Worm (Caenorhabditis elegans) whole organism, young adult: ENCODE data around the gene nhr-154.

Source experiments
- B0336.3 ChIP-seq: fragments of 200-800 bp; sonication (Bioruptor generic); IDR thresholded peaks from 2 replicates; pipeline ENCODE4 v1.3.6; 2022; ENCODE audit warnings: missing genetic modification characterization, missing compliant biosample characterization
- C17E4.6 ChIP-seq: fragments of 200-800 bp; sonication (Bioruptor generic); IDR thresholded peaks from 2 replicates; pipeline ENCODE4 v1.3.6; 2022; ENCODE audit warnings: missing genetic modification reagents, missing genetic modification characterization, missing compliant biosample characterization
- D2030.7 ChIP-seq: fragments of 200-800 bp; sonication (Bioruptor generic); IDR thresholded peaks from 2 replicates; pipeline ENCODE4 v1.3.6; 2022; ENCODE audit warnings: missing genetic modification reagents, missing genetic modification characterization, missing compliant biosample characterization
- F23B12.7 ChIP-seq: sonication (generic microtip); optimal IDR thresholded peaks from 2 replicates; lab custom pipeline; 2017; ENCODE audit warnings: missing genetic modification characterization, mild to moderate bottlenecking, missing compliant biosample characterization, antibody characterized with exemption, moderate library complexity; ENCODE audit not compliant: insufficient read depth
- F37B4.10 ChIP-seq: fragments of 200-800 bp; sonication (Bioruptor generic); IDR thresholded peaks from 2 replicates; pipeline ENCODE4 v1.3.6; 2022; ENCODE audit warnings: missing genetic modification characterization, missing compliant biosample characterization
- F55B11.4 ChIP-seq: sonication (generic microtip); optimal IDR thresholded peaks from 2 replicates; lab custom pipeline; 2016; ENCODE audit warnings: missing compliant biosample characterization, missing genetic modification characterization, borderline replicate concordance; ENCODE audit not compliant: insufficient read depth
- F57C9.4 ChIP-seq: sonication (generic microtip); optimal IDR thresholded peaks from 2 replicates; lab custom pipeline; 2017; ENCODE audit warnings: mild to moderate bottlenecking, missing genetic modification characterization, missing compliant biosample characterization
- T07F8.4 ChIP-seq: sonication (generic microtip); optimal IDR thresholded peaks from 2 replicates; lab custom pipeline; 2016; ENCODE audit warnings: mild to moderate bottlenecking, missing genetic modification characterization, moderate library complexity, missing compliant biosample characterization
- Y53G8AR.9 ChIP-seq: fragments of 200-800 bp; sonication (Bioruptor generic); conservative IDR thresholded peaks from 2 replicates; pipeline ENCODE4 v1.3.6; 2022; ENCODE audit warnings: missing genetic modification reagents, missing genetic modification characterization, missing compliant biosample characterization
- ZK185.1 ChIP-seq: sonication (generic microtip); optimal IDR thresholded peaks from 2 replicates; lab custom pipeline; 2016; ENCODE audit warnings: mild to moderate bottlenecking, missing genetic modification characterization, missing compliant biosample characterization; ENCODE audit not compliant: poor library complexity, severe bottlenecking
- aptf-3 ChIP-seq: fragments of 200-800 bp; sonication (Bioruptor generic); IDR thresholded peaks from 2 replicates; pipeline ENCODE4 v1.3.6; 2022; ENCODE audit warnings: missing genetic modification characterization, missing compliant biosample characterization
- ccch-3 ChIP-seq: fragments of 200-800 bp; sonication (Bioruptor generic); optimal IDR thresholded peaks from 2 replicates; lab custom pipeline; 2018; ENCODE audit warnings: mild to moderate bottlenecking, missing genetic modification characterization, missing compliant biosample characterization
- ceh-40 ChIP-seq: fragments of 200-800 bp; sonication (Bioruptor generic); IDR thresholded peaks from 2 replicates; pipeline ENCODE4 v1.3.6; 2022; ENCODE audit warnings: missing genetic modification characterization, missing compliant biosample characterization
- ceh-91 ChIP-seq: fragments of 200-800 bp; sonication (Bioruptor generic); IDR thresholded peaks from 2 replicates; pipeline ENCODE4 v1.3.6; 2022; ENCODE audit warnings: missing genetic modification reagents, missing genetic modification characterization, missing compliant biosample characterization
- efl-1 ChIP-seq: fragments of 150-350 bp; optimal IDR thresholded peaks from 2 replicates; lab custom pipeline; 2014; ENCODE audit warnings: missing biosample characterization, missing genetic modification reagents, missing genetic modification characterization
- fkh-3 ChIP-seq: sonication (generic microtip); optimal IDR thresholded peaks from 2 replicates; lab custom pipeline; 2016; ENCODE audit warnings: mild to moderate bottlenecking, missing genetic modification characterization, missing compliant biosample characterization
- hmg-1.2 ChIP-seq: fragments of 200-800 bp; sonication (Bioruptor generic); IDR thresholded peaks from 2 replicates; pipeline ENCODE4 v1.3.6; 2022; ENCODE audit warnings: missing genetic modification reagents, missing genetic modification characterization, missing compliant biosample characterization
- lin-54 ChIP-seq: fragments of 200-800 bp; sonication (Bioruptor generic); optimal IDR thresholded peaks from 2 replicates; lab custom pipeline; 2018; ENCODE audit warnings: mild to moderate bottlenecking, missing genetic modification characterization, missing compliant biosample characterization
- lsy-27 ChIP-seq: sonication (generic microtip); optimal IDR thresholded peaks from 2 replicates; lab custom pipeline; 2017; ENCODE audit warnings: missing genetic modification characterization, mild to moderate bottlenecking, missing compliant biosample characterization, antibody characterized with exemption, missing genotype, borderline replicate concordance; ENCODE audit not compliant: insufficient read depth
- madf-3 ChIP-seq: fragments of 200-800 bp; sonication (Bioruptor generic); IDR thresholded peaks from 2 replicates; pipeline ENCODE4 v1.3.6; 2022; ENCODE audit warnings: missing genetic modification reagents, missing genetic modification characterization, missing compliant biosample characterization
- nfya-1 ChIP-seq: sonication (generic microtip); optimal IDR thresholded peaks from 2 replicates; lab custom pipeline; 2017; ENCODE audit warnings: antibody characterized with exemption, missing compliant biosample characterization, missing genetic modification characterization, borderline replicate concordance; ENCODE audit not compliant: insufficient read depth
- nhr-80 ChIP-seq: sonication (generic microtip); optimal IDR thresholded peaks from 2 replicates; lab custom pipeline; 2016; ENCODE audit warnings: missing genetic modification characterization, missing compliant biosample characterization
- rcor-1 ChIP-seq: fragments of 200-800 bp; sonication (Bioruptor generic); IDR thresholded peaks from 2 replicates; pipeline ENCODE4 v1.3.6; 2022; ENCODE audit warnings: missing genetic modification reagents, missing genetic modification characterization, missing compliant biosample characterization
- repo-1 ChIP-seq: sonication (generic microtip); optimal IDR thresholded peaks from 2 replicates; lab custom pipeline; 2017; ENCODE audit warnings: mild to moderate bottlenecking, missing genetic modification characterization, missing compliant biosample characterization
- sea-2 ChIP-seq: fragments of 200-800 bp; sonication (Bioruptor generic); IDR thresholded peaks from 2 replicates; pipeline ENCODE4 v1.3.6; 2022; ENCODE audit warnings: missing genetic modification characterization, missing compliant biosample characterization
- tbp1 ChIP-seq: fragments of 200-800 bp; sonication (Bioruptor generic); optimal IDR thresholded peaks from 2 replicates; lab custom pipeline; 2018; ENCODE audit warnings: mild to moderate bottlenecking, missing genetic modification characterization, missing compliant biosample characterization
- tlf-1 ChIP-seq: fragments of 200-800 bp; sonication (Bioruptor generic); optimal IDR thresholded peaks from 2 replicates; lab custom pipeline; 2018; ENCODE audit warnings: mild to moderate bottlenecking, missing genetic modification characterization, missing compliant biosample characterization
- unc-62 ChIP-seq: fragments of 150-350 bp; optimal IDR thresholded peaks from 2 replicates; lab custom pipeline; 2014; ENCODE audit warnings: missing biosample characterization, missing genetic modification reagents, missing genetic modification characterization
- zfh-2 ChIP-seq: fragments of 200-800 bp; sonication (Bioruptor generic); conservative IDR thresholded peaks from 2 replicates; pipeline ENCODE4 v1.3.6; 2022; ENCODE audit warnings: missing genetic modification reagents, missing genetic modification characterization, missing compliant biosample characterization
- ztf-25 ChIP-seq: fragments of 200-800 bp; sonication (Bioruptor generic); IDR thresholded peaks from 2 replicates; pipeline ENCODE4 v1.3.6; 2022; ENCODE audit warnings: missing genetic modification reagents, missing genetic modification characterization, missing compliant biosample characterization
- ztf-26 ChIP-seq: sonication (generic microtip); optimal IDR thresholded peaks from 2 replicates; lab custom pipeline; 2017; ENCODE audit warnings: missing genetic modification characterization, missing compliant biosample characterization
- ztf-28 ChIP-seq: fragments of 200-800 bp; sonication (Bioruptor generic); IDR thresholded peaks from 2 replicates; pipeline ENCODE4 v1.3.6; 2022; ENCODE audit warnings: missing genetic modification reagents, missing genetic modification characterization, missing compliant biosample characterization
- ztf-6 ChIP-seq: fragments of 200-800 bp; sonication (Bioruptor generic); IDR thresholded peaks from 2 replicates; pipeline ENCODE4 v1.3.6; 2022; ENCODE audit warnings: missing genetic modification reagents, missing genetic modification characterization, missing compliant biosample characterization

Gene nhr-154

ce11 chrV:12098123-12098522, 3.0 kb upstream of the nhr-154 start, which contains the start of gene nhr-209:
Gene nhr-209 (plus strand): TSS chrV:12098149.
- TF ChIP-seq ceh-40 (GFP tag; lab: Robert Waterston, UW) (no peak), Y53G8AR.9 (no peak), B0336.3 (no peak), F37B4.10 (GFP tag; lab: Robert Waterston, UW) (no peak), D2030.7 (GFP tag; lab: Robert Waterston, UW) (no peak), F57C9.4 (tag; lab: Kevin White, UChicago) (no peak), F23B12.7 (tag; lab: Kevin White, UChicago) (no peak), lin-54 (no peak), nfya-1 (tag; lab: Kevin White, UChicago) (no peak), lsy-27 (tag; lab: Kevin White, UChicago) (no peak), madf-3 (GFP tag; lab: Robert Waterston, UW) (no peak), tlf-1 (GFP tag; lab: Kevin White, UChicago) (no peak), ZK185.1 (tag; lab: Kevin White, UChicago) (no peak), ztf-25 (GFP tag; lab: Robert Waterston, UW) (no peak), nhr-80 (tag; lab: Kevin White, UChicago) (no peak)

ce11 chrV:12103920-12104319, 2.8 kb downstream of the nhr-154 start, which contains the start of gene nhr-153:
Gene nhr-153 (plus strand): TSS chrV:12104220.
- no peak for TF ChIP-seq tbp1
- TF ChIP-seq aptf-3 (GFP tag; lab: Robert Waterston, UW), result no peak
- TF ChIP-seq ccch-3 (GFP tag; lab: Kevin White, UChicago), result no peak
- TF ChIP-seq C17E4.6 (GFP tag; lab: Robert Waterston, UW), result no peak
- no peak for TF ChIP-seq fkh-3 (tag; lab: Kevin White, UChicago)
- TF ChIP-seq unc-62 (GFP tag; lab: Kevin White, UChicago), result no peak
- TF ChIP-seq F55B11.4, result no peak
- no peak for TF ChIP-seq tlf-1 (GFP tag; lab: Kevin White, UChicago)
- no peak for TF ChIP-seq sea-2 (GFP tag; lab: Robert Waterston, UW)
- TF ChIP-seq lin-54, result no peak
- TF ChIP-seq ztf-28 (GFP tag; lab: Robert Waterston, UW), result no peak
- TF ChIP-seq repo-1 (tag; lab: Kevin White, UChicago), result no peak
- no peak for TF ChIP-seq F23B12.7 (tag; lab: Kevin White, UChicago)
- no peak for TF ChIP-seq hmg-1.2 (GFP tag; lab: Robert Waterston, UW)
- no peak for TF ChIP-seq T07F8.4
- no peak for TF ChIP-seq rcor-1 (GFP tag; lab: Robert Waterston, UW)
- TF ChIP-seq ztf-26 (tag; lab: Kevin White, UChicago), result no peak

ce11 chrV:12106841-12107240, 5.7 kb downstream of the nhr-154 start, which contains the start of gene nhr-136:
Gene nhr-136 (plus strand): TSS chrV:12107141.
- TF ChIP-seq tlf-1 (GFP tag; lab: Kevin White, UChicago) (no peak), nhr-80 (tag; lab: Kevin White, UChicago) (peak; percentile 2)

- no peak for TF ChIP-seq efl-1 (GFP tag; lab: Kevin White, UChicago)
- TF ChIP-seq zfh-2, result no peak
- TF ChIP-seq ztf-6, result no peak
- no peak for TF ChIP-seq ceh-91
- TF ChIP-seq repo-1 (tag; lab: Kevin White, UChicago), result no peak
Measured at ce11 chrV:12111452-12111851, 10.4 kb downstream of the nhr-154 start, which contains the start of gene lhpp-1. Gene lhpp-1 (minus strand): TSS chrV:12111805.
